Worm (Caenorhabditis elegans): ENCODE measurements around the gene T03F6.6.

DNA sequence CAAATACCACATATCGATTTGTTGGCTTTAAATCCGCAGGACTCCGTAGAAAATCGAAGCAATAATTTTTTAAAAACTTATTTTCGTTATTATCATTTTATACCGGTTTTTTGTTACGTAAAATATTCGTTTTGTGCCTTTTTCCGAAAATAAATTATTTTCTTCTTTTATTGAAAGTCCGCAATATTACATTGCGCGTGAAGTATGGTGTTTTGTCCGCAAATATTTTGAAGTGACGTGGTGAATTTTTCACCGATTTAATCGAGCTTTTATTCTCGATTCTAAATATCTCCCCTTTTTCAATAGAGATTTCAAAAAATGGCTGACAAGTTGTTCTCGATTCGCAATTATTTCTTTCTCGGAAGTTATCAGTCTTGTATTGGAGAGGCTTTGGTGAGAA, 45.9 kb upstream of the T03F6.6 start, which contains the start of gene cope-1:
- TF ChIP-seq fkh-10 (GFP tag; optimal IDR thresholded peaks at IDR 0.05) (no peak), pqm-1 (tag; optimal IDR thresholded peaks at IDR 0.05) (no peak), pha-4 (tag; optimal IDR thresholded peaks at IDR 0.05) (no peak), nhr-28 (tag; optimal IDR thresholded peaks at IDR 0.05) (no peak), ama-1 (optimal IDR thresholded peaks at IDR 0.05) (no peak), elt-2 (tag; optimal IDR thresholded peaks at IDR 0.05) (no peak), ceh-9 (tag; optimal IDR thresholded peaks at IDR 0.05) (no peak), unc-62 (GFP tag; optimal IDR thresholded peaks at IDR 0.05) (no peak), elt-1 (tag; optimal IDR thresholded peaks at IDR 0.05) (no peak), nhr-12 (tag; optimal IDR thresholded peaks at IDR 0.05) (no peak)
